Fruit fly (Drosophila melanogaster): ENCODE measurements around the gene Nep7.
"Not testable (repeated sequence)": the region's sequence is repeated elsewhere in the genome, so short reads cannot be mapped to it uniquely, and the experiment has no call there.

DNA sequence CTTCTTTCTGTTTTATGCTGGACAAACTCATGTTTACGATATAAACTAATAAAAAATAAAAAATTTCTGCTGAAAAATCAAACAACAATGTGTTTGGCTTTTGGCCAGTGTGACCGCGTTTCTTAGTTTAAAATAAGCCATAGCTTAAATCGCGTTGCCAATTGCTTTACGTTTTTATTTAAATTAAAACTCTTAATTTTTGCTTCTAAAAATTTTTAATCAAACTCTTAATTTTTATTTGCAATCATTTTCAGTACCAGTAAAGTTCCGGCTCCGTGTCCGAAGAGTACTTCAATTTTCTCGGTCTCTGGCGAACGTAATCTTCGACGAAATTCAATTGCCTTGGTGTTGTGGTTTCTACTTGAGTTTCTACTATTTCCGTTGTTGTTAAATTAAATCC is 4.4 kb downstream of the Nep7 start, which contains the start of the genes CG42487 and CG4884:
- not testable (repeated sequence) for TF ChIP-seq Smox (GFP tag; optimal IDR thresholded peaks at IDR 0.05); Gug (GFP tag; IDR thresholded peaks at IDR 0.05); CG15336 (GFP tag; IDR thresholded peaks at IDR 0.05); net (GFP tag; optimal IDR thresholded peaks at IDR 0.05); Eip93F (GFP tag; optimal IDR thresholded peaks at IDR 0.05); CG6276 (GFP tag; optimal IDR thresholded peaks at IDR 0.05); vri (GFP tag; optimal IDR thresholded peaks at IDR 0.05); CG6854 (GFP tag; optimal IDR thresholded peaks at IDR 0.05)

Data from whole organism, prepupa.